Worm (Caenorhabditis elegans) whole organism, L1 larva: Measurements from ENCODE around the gene W03C9.6.

Experiments
- C04F5.9 ChIP-seq: sonication (generic microtip); optimal IDR thresholded peaks from 2 replicates; lab custom pipeline; 2016; ENCODE audit warnings: missing genetic modification characterization, missing compliant biosample characterization
- elt-2 ChIP-seq: sonication (generic microtip); optimal IDR thresholded peaks from 2 replicates; lab custom pipeline; 2016; ENCODE audit warnings: missing genetic modification characterization, mild to moderate bottlenecking, inconsistent platforms, missing compliant biosample characterization, missing genetic modification reagents
- elt-3 ChIP-seq, 6 experiments: fragments of 150-350 bp in 1 of 6; sonication (generic microtip); optimal IDR thresholded peaks; 2 replicates each; lab custom pipeline; 2017 to 2018; ENCODE audit warnings: missing biosample characterization in 6 of 6, missing genetic modification characterization in 6 of 6, inconsistent platforms in 1 of 6
- irx-1 ChIP-seq: sonication (generic microtip); optimal IDR thresholded peaks from 2 replicates; lab custom pipeline; 2016; ENCODE audit warnings: missing genetic modification characterization, missing compliant biosample characterization
- nhr-11 ChIP-seq: fragments of 150-350 bp; optimal IDR thresholded peaks from 2 replicates; lab custom pipeline; 2014; ENCODE audit warnings: missing biosample characterization, missing genetic modification characterization
- nhr-28 ChIP-seq: fragments of 150-350 bp; optimal IDR thresholded peaks from 2 replicates; lab custom pipeline; 2014; ENCODE audit warnings: missing biosample characterization, missing genetic modification characterization
- nhr-77 ChIP-seq: fragments of 150-350 bp; optimal IDR thresholded peaks from 2 replicates; lab custom pipeline; 2014; ENCODE audit warnings: missing biosample characterization, missing genetic modification characterization
- tbx-2 ChIP-seq: sonication (generic microtip); optimal IDR thresholded peaks from 2 replicates; lab custom pipeline; 2016; ENCODE audit warnings: missing genetic modification characterization, missing compliant biosample characterization
- zip-4 ChIP-seq: fragments of 200-800 bp; sonication (Bioruptor generic); optimal IDR thresholded peaks from 2 replicates; lab custom pipeline; 2018; ENCODE audit warnings: mild to moderate bottlenecking, missing genetic modification characterization, moderate library complexity, missing compliant biosample characterization

- TF ChIP-seq tbx-2: no peak
- no peak for TF ChIP-seq nhr-77 (tag; lab: Kevin White, UChicago)
- no peak for TF ChIP-seq C04F5.9
- TF ChIP-seq elt-2 (tag; lab: Kevin White, UChicago): no peak
- no peak for TF ChIP-seq irx-1 (tag; lab: Kevin White, UChicago)
- TF ChIP-seq nhr-11 (tag; lab: Kevin White, UChicago): no peak
- TF ChIP-seq nhr-28 (tag; lab: Kevin White, UChicago): no peak
- no peak for TF ChIP-seq elt-3 (tag; optimal IDR thresholded peaks at IDR 0.05; lab: Kevin White, UChicago)
- TF ChIP-seq zip-4 (GFP tag; lab: Kevin White, UChicago): no peak
Measured at ce11 chrII:11915770-11916554, 38.3 kb upstream of the W03C9.6 start, which contains the start of the genes vps-15 and hmg-12.
